Worm (Caenorhabditis elegans): ENCODE data around the gene T08A9.13.

Gene T08A9.13

ce11 chrX:7318639-7319038, 3.6 kb downstream of the T08A9.13 start, which contains the start of gene spp-4:
TSS of gene spp-4 (minus strand) at chrX:7318756.
- TF ChIP-seq elt-2 (tag; optimal IDR thresholded peaks at IDR 0.05), result peak; percentile 72
- TF ChIP-seq ztf-4 (tag; optimal IDR thresholded peaks at IDR 0.05), result no peak

DNA sequence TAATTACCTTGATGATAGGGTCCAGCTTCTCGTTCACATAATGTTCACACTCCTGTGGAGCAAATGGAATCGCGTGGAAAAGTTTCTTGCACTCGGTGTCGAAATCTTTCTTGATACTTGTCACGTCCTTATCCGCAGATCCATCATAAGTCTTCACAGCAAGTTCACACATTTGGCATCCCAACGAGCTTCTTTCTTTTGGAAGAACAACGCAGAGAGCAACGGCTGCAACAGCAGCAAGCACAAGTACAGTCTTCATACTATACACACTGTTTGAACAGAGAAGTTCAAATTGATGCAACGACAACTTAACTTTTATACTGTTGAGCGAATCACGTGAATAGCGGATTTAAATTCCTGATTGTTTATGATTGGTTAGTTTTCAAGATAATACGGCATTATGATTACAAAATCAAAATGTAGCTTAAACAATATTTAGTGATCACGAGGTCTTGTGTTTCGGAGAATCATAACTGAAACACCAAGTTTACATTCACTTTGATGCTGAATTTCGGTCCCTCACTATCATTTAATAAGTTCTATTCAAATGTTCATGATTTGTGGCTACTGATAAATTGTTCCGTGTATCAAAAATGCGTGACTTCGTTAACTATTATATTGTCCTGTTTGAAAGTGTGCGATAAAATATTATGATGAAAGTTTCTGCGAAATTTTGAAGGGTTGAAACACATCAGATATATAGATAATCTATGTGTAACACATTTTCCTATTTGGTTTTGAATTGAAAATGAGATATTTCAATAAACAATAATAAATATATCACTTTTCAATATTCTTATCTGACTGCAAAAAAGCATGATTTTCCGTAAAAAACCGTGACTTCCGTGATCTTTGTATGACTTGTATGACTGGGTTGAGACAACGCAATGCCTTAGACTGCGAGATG, 5.5 kb downstream of the T08A9.13 start, which contains the start of the genes spp-2 and spp-6:
TSS of gene spp-2 (minus strand) at position 334 of the 907 bp plus-strand sequence.
TSS of gene spp-6 (plus strand) at position 857 of the 907 bp plus-strand sequence.
- peak in 1 of 2 experiments; percentile 36 for TF ChIP-seq lin-35 (GFP tag; optimal IDR thresholded peaks at IDR 0.05)
- TF ChIP-seq jun-1 (tag; optimal IDR thresholded peaks at IDR 0.05), result peak; percentile 18
- no peak for TF ChIP-seq snpc-4 (tag; optimal IDR thresholded peaks at IDR 0.05)
- TF ChIP-seq rnt-1 (tag; optimal IDR thresholded peaks at IDR 0.05), result no peak
- no peak for TF ChIP-seq efl-3 (GFP tag; optimal IDR thresholded peaks at IDR 0.05)
- TF ChIP-seq C34B4.2 (tag; optimal IDR thresholded peaks at IDR 0.05), result no peak
- no peak for TF ChIP-seq lin-14 (GFP tag; optimal IDR thresholded peaks at IDR 0.05)
- no peak for TF ChIP-seq nhr-77 (tag; optimal IDR thresholded peaks at IDR 0.05)
- peak; percentile 85 for TF ChIP-seq elt-2 (tag; optimal IDR thresholded peaks at IDR 0.05)
- TF ChIP-seq unc-62 (GFP tag; optimal IDR thresholded peaks at IDR 0.05), result no peak
- TF ChIP-seq tbx-2 (tag; optimal IDR thresholded peaks at IDR 0.05), result no peak
- TF ChIP-seq ces-1 (GFP tag; optimal IDR thresholded peaks at IDR 0.05), result no peak
- TF ChIP-seq pqm-1 (tag; optimal IDR thresholded peaks at IDR 0.05), result peak; percentile 39
- no peak for TF ChIP-seq alr-1 (tag; optimal IDR thresholded peaks at IDR 0.05; ENCODE audit: borderline replicate concordance)
- TF ChIP-seq nhr-71 (tag; optimal IDR thresholded peaks at IDR 0.05), result peak; percentile 29
- TF ChIP-seq Y116A8C.19 (tag; optimal IDR thresholded peaks at IDR 0.05; ENCODE audit: borderline replicate concordance), result no peak
- TF ChIP-seq nhr-76 (tag; optimal IDR thresholded peaks at IDR 0.05), result no peak
- peak; percentile 52 for TF ChIP-seq ama-1 (optimal IDR thresholded peaks at IDR 0.05)

- peak; percentile 20 for TF ChIP-seq pqm-1 (tag; optimal IDR thresholded peaks at IDR 0.05)
- TF ChIP-seq nhr-237 (tag; optimal IDR thresholded peaks at IDR 0.05), result no peak
- no peak for TF ChIP-seq egl-27 (tag; optimal IDR thresholded peaks at IDR 0.05)
- TF ChIP-seq nhr-90 (tag; optimal IDR thresholded peaks at IDR 0.05; ENCODE audit: poor library complexity), result peak; percentile 8
- TF ChIP-seq vab-15 (tag; optimal IDR thresholded peaks at IDR 0.05), result no peak
- no peak for TF ChIP-seq lin-15B (tag; optimal IDR thresholded peaks at IDR 0.05)
- TF ChIP-seq zip-4 (GFP tag; optimal IDR thresholded peaks at IDR 0.05), result no peak
- peak; percentile 93 for TF ChIP-seq elt-2 (tag; optimal IDR thresholded peaks at IDR 0.05)
- TF ChIP-seq aha-1 (tag; optimal IDR thresholded peaks at IDR 0.05), result no peak
- TF ChIP-seq ama-1 (optimal IDR thresholded peaks at IDR 0.05), result no peak
- peak in 1 of 2 experiments; percentile 41 for TF ChIP-seq lin-35 (GFP tag; optimal IDR thresholded peaks at IDR 0.05)
- TF ChIP-seq ceh-63 (GFP tag; optimal IDR thresholded peaks at IDR 0.05), result no peak
- TF ChIP-seq ets-5 (GFP tag; IDR thresholded peaks at IDR 0.05), result no peak
- no peak for TF ChIP-seq Y116A8C.19 (tag; optimal IDR thresholded peaks at IDR 0.05; ENCODE audit: borderline replicate concordance)
- no peak for TF ChIP-seq hpl-2 (GFP tag; optimal IDR thresholded peaks at IDR 0.05)
- no peak for TF ChIP-seq irx-1 (tag; optimal IDR thresholded peaks at IDR 0.05)
- TF ChIP-seq lin-13 (GFP tag; optimal IDR thresholded peaks at IDR 0.05), result no peak
- TF ChIP-seq unc-62 (GFP tag; optimal IDR thresholded peaks at IDR 0.05), result no peak
- no peak for TF ChIP-seq mab-9 (GFP tag; IDR thresholded peaks at IDR 0.05)
- TF ChIP-seq tlp-1 (tag; optimal IDR thresholded peaks at IDR 0.05), result no peak
- TF ChIP-seq C34B4.2 (tag; optimal IDR thresholded peaks at IDR 0.05), result no peak
- no peak for TF ChIP-seq swsn-7 (tag; optimal IDR thresholded peaks at IDR 0.05)
- TF ChIP-seq fkh-10 (GFP tag; optimal IDR thresholded peaks at IDR 0.05), result no peak
- no peak for TF ChIP-seq fos-1 (tag; optimal IDR thresholded peaks at IDR 0.05)
- TF ChIP-seq nhr-20 (tag; optimal IDR thresholded peaks at IDR 0.05), result peak; percentile 17
- TF ChIP-seq ceh-82 (tag; optimal IDR thresholded peaks at IDR 0.05), result no peak
- no peak for TF ChIP-seq nhr-12 (tag; optimal IDR thresholded peaks at IDR 0.05)
- peak in 1 of 2 experiments; percentile 39 for TF ChIP-seq lsy-2 (tag; optimal IDR thresholded peaks at IDR 0.05)
Observed at ce11 chrX:7315329-7315728, 6.9 kb downstream of the T08A9.13 start, which contains the start of gene spp-3. TSS of gene spp-3 (minus strand) at chrX:7315353.
